Fruit fly (Drosophila melanogaster) whole organism, adult: Measurements from ENCODE around the gene CG14194.

Source experiments
- CG12768 ChIP-seq: fragments of 200-800 bp; sonication (Bioruptor generic); optimal IDR thresholded peaks from 2 replicates; lab custom pipeline; 2017; ENCODE audit warnings: missing biosample characterization, missing genetic modification characterization, mild to moderate bottlenecking, moderate library complexity, missing genetic modification reagents
- CG14711 ChIP-seq: fragments of 200-800 bp; sonication (Bioruptor generic); optimal IDR thresholded peaks from 2 replicates; lab custom pipeline; 2018; ENCODE audit warnings: missing biosample characterization, mild to moderate bottlenecking, missing genetic modification characterization, moderate library complexity
- CG1620 ChIP-seq: fragments of 200-800 bp; sonication (Bioruptor generic); optimal IDR thresholded peaks from 2 replicates; lab custom pipeline; 2016; ENCODE audit warnings: missing biosample characterization, missing genetic modification characterization
- CG33017 ChIP-seq: fragments of 200-800 bp; sonication (Bioruptor generic); optimal IDR thresholded peaks from 2 replicates; lab custom pipeline; 2018; ENCODE audit warnings: missing biosample characterization, mild to moderate bottlenecking, missing genetic modification characterization, moderate library complexity
- Clk ChIP-seq: fragments of 200-800 bp; sonication (Bioruptor generic); optimal IDR thresholded peaks from 2 replicates; lab custom pipeline; 2017; ENCODE audit warnings: missing biosample characterization, missing genetic modification characterization
- bab1 ChIP-seq: fragments of 200-800 bp; sonication (Bioruptor generic); optimal IDR thresholded peaks from 3 replicates; lab custom pipeline; 2019; ENCODE audit warnings: missing biosample characterization, mild to moderate bottlenecking, missing genetic modification characterization, moderate library complexity
- cic ChIP-seq: fragments of 200-800 bp; sonication (Bioruptor generic); optimal IDR thresholded peaks from 2 replicates; lab custom pipeline; 2017; ENCODE audit warnings: missing biosample characterization, mild to moderate bottlenecking, missing genetic modification characterization, moderate library complexity
- cnc ChIP-seq, 2 experiments: fragments of >200 bp; optimal IDR thresholded peaks; 2 replicates each; lab custom pipeline; 2017
- kay ChIP-seq: fragments of 200-800 bp; sonication (Bioruptor generic); peaks from one replicate; lab custom pipeline; 2016; ENCODE audit warnings: missing biosample characterization, missing genetic modification characterization, borderline replicate concordance
- ovo ChIP-seq: fragments of 200-800 bp; sonication (Bioruptor generic); optimal IDR thresholded peaks from 2 replicates; lab custom pipeline; 2016; ENCODE audit warnings: missing biosample characterization, missing genetic modification characterization

- TF ChIP-seq cnc (optimal IDR thresholded peaks at IDR 0.05; lab: Kevin White, UChicago): no peak
- no peak for TF ChIP-seq Clk
- TF ChIP-seq CG14711 (tag; lab: Kevin White, UChicago): no peak
- TF ChIP-seq CG33017: no peak
- no peak for TF ChIP-seq ovo
- no peak for TF ChIP-seq kay (GFP tag; lab: Kevin White, UChicago)
- no peak for TF ChIP-seq CG1620 (GFP tag; lab: Kevin White, UChicago)
- TF ChIP-seq cic (GFP tag; lab: Kevin White, UChicago): no peak
- TF ChIP-seq CG12768 (GFP tag; lab: Kevin White, UChicago): no peak
- TF ChIP-seq bab1: no peak
Measured at dm6 chrX:19191597-19191996, 1.8 kb upstream of the CG14194 start.
